Worm (Caenorhabditis elegans): ENCODE measurements around the gene fut-2.

DNA sequence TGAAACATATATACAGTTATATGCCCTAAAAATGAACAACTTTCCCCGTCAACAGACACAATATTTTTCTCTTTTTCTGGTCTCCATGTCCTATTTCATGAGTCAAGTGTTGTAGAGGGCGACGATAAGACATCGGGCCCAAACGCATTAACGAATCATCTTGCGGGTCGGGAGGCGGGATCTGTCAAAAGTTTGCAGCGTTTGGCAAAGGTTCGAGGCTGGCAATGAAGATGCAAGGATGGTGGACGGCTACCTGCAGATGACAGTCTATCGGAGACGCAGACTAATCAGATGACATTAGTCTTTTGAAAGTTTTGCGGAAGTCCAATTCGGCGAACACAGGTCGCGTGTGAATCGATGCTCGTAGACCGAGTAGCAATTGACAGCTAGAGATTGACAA is 45.1 kb upstream of the fut-2 start:
- TF ChIP-seq lin-1 (GFP tag; IDR thresholded peaks at IDR 0.05) = no peak
- no peak for TF ChIP-seq madf-5 (GFP tag; IDR thresholded peaks at IDR 0.05)
- TF ChIP-seq rbr-2 (tag; optimal IDR thresholded peaks at IDR 0.05) = no peak
- TF ChIP-seq ztf-11 (tag; optimal IDR thresholded peaks at IDR 0.05) = no peak
- TF ChIP-seq attf-4 (tag; optimal IDR thresholded peaks at IDR 0.05) = no peak
- no peak for TF ChIP-seq nhr-237 (tag; optimal IDR thresholded peaks at IDR 0.05)
- TF ChIP-seq dve-1 (tag; optimal IDR thresholded peaks at IDR 0.05; ENCODE audit: insufficient read depth) = no peak
- no peak for TF ChIP-seq lin-13 (GFP tag; optimal IDR thresholded peaks at IDR 0.05)
- no peak for TF ChIP-seq F49E8.2 (tag; optimal IDR thresholded peaks at IDR 0.05; ENCODE audit: borderline replicate concordance)
- TF ChIP-seq jun-1 (tag; optimal IDR thresholded peaks at IDR 0.05) = no peak
- TF ChIP-seq nhr-77 (tag; optimal IDR thresholded peaks at IDR 0.05) = no peak

Measured in whole organism, L4 larva.